Worm (Caenorhabditis elegans): ENCODE data around the gene W02D7.11.

Gene W02D7.11

DNA sequence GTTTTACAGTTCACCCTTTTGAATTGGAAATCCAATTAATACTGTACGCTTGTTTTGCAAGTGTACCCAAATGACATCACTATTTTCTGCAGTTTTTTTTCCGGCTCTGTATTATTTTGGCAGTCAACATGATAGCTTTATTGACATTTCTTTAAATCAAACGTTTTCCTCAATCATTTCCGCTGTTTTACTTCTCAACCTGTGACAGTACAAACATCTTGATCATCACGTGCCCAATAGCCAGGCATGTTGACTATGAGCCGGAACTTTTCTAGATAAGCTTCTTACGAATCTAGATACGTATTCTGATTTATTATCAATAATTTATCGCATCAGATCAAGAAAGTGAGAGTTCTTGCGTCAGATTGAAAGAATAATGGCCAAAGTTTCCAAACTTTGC is 34.4 kb downstream of the W02D7.11 start (continued):
- no peak for TF ChIP-seq D2030.7 (GFP tag; IDR thresholded peaks at IDR 0.05)
- no peak for TF ChIP-seq ztf-25 (GFP tag; IDR thresholded peaks at IDR 0.05)
- peak in 1 of 2 experiments; percentile 18 for TF ChIP-seq let-607 (tag; optimal IDR thresholded peaks at IDR 0.05)
- TF ChIP-seq pha-4 (tag; optimal IDR thresholded peaks at IDR 0.05), result no peak
- no peak for TF ChIP-seq nhr-179 (tag; optimal IDR thresholded peaks at IDR 0.05)
- TF ChIP-seq aptf-3 (GFP tag; IDR thresholded peaks at IDR 0.05), result no peak
- TF ChIP-seq sptf-2 (GFP tag; optimal IDR thresholded peaks at IDR 0.05), result no peak
- no peak for TF ChIP-seq lsy-27 (tag; optimal IDR thresholded peaks at IDR 0.05; ENCODE audit: borderline replicate concordance, insufficient read depth)
- no peak for TF ChIP-seq ztf-3 (GFP tag; optimal IDR thresholded peaks at IDR 0.05)
- no peak for TF ChIP-seq snpc-4 (GFP tag; optimal IDR thresholded peaks at IDR 0.05)
- TF ChIP-seq snpc-4 (tag; optimal IDR thresholded peaks at IDR 0.05), result no peak
- no peak for TF ChIP-seq rcor-1 (GFP tag; IDR thresholded peaks at IDR 0.05)
- no peak for TF ChIP-seq tlf-1 (GFP tag; optimal IDR thresholded peaks at IDR 0.05)
- peak; percentile 19 for TF ChIP-seq ztf-22 (GFP tag; optimal IDR thresholded peaks at IDR 0.05)
- peak; percentile 5 for TF ChIP-seq nhr-90 (tag; optimal IDR thresholded peaks at IDR 0.05)
- no peak for TF ChIP-seq ztf-6 (GFP tag; IDR thresholded peaks at IDR 0.05)
- TF ChIP-seq dpl-1 (GFP tag; optimal IDR thresholded peaks at IDR 0.05), result no peak

- TF ChIP-seq B0336.3 (GFP tag; IDR thresholded peaks at IDR 0.05) (no peak), ceh-100 (GFP tag; IDR thresholded peaks at IDR 0.05) (no peak), ccch-3 (GFP tag; optimal IDR thresholded peaks at IDR 0.05) (no peak), nhr-80 (tag; optimal IDR thresholded peaks at IDR 0.05) (peak; percentile 80), B0261.1 (tag; optimal IDR thresholded peaks at IDR 0.05) (no peak)
These were observed 35.4 kb downstream of the W02D7.11 start, which contains the start of the genes asp-6 and asp-12 for ce11 chrV:8268902-8269301. TSS of gene asp-6 (minus strand) at chrV:8268937. TSS of gene asp-12 (plus strand) at chrV:8269210.

- TF ChIP-seq let-607 (tag; optimal IDR thresholded peaks at IDR 0.05) (peak in 1 of 2 experiments; percentile 13), Y53G8AR.9 (GFP tag; conservative IDR thresholded peaks at IDR 0.05) (peak; percentile 69), tbp1 (GFP tag; optimal IDR thresholded peaks at IDR 0.05) (peak; percentile 7), ekl-4 (GFP tag; IDR thresholded peaks at IDR 0.05) (0 out of 2 replicates have a peak, but pooled peaks have one; percentile 21), ztf-3 (GFP tag; optimal IDR thresholded peaks at IDR 0.05) (no peak), nfyb-1 (GFP tag; IDR thresholded peaks at IDR 0.05) (0 out of 2 replicates have a peak, but pooled peaks have one; percentile 24), tlf-1 (GFP tag; optimal IDR thresholded peaks at IDR 0.05) (peak; percentile 2), hmg-1.2 (GFP tag; IDR thresholded peaks at IDR 0.05) (no peak), nhr-80 (tag; optimal IDR thresholded peaks at IDR 0.05) (peak; percentile 71), snpc-4 (GFP tag; optimal IDR thresholded peaks at IDR 0.05) (no peak), snpc-4 (tag; optimal IDR thresholded peaks at IDR 0.05) (peak in 1 of 4 experiments; percentile 5), somi-1 (GFP tag; optimal IDR thresholded peaks at IDR 0.05) (no peak), B0336.3 (GFP tag; IDR thresholded peaks at IDR 0.05) (peak; percentile 16; the same call in 1 of the 2 replicates)
These were observed 37.0 kb downstream of the W02D7.11 start for ce11 chrV:8267275-8267674.

DNA sequence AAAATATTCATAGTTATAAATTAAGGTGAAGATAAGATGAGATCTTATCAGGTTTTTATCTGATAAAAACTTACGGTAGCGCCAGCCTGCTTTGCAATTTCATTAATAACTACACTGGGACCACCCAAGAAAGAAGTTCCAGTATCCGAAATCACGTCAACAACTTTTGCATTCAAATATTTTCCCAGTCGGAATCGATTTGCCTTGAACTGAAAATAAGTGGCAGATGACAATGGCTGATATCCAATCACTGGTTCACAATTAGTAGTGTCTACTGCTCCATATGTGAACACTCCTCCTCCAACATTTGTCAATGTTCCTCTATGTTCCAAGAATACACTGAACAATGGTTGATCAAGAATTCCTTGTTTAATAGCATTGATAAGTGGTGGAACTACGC is 38.1 kb downstream of the W02D7.11 start, which contains the start of gene F21F8.5:
TSS of gene F21F8.5 (minus strand) at position 101 of the 400 bp plus-strand sequence.
- TF ChIP-seq tbp1 (GFP tag; optimal IDR thresholded peaks at IDR 0.05) (no peak), ztf-18 (tag; optimal IDR thresholded peaks at IDR 0.05) (no peak), lsl-1 (GFP tag; optimal IDR thresholded peaks at IDR 0.05) (no peak)

- no peak for TF ChIP-seq madf-6 (GFP tag; IDR thresholded peaks at IDR 0.05)
These were observed 40.4 kb downstream of the W02D7.11 start, which contains the start of gene C16D9.9 for ce11 chrV:8263941-8264340. TSS of gene C16D9.9 (plus strand) at chrV:8264241.
